Worm (Caenorhabditis elegans) whole organism, mixed stage, embryonic: ENCODE data around the gene T05C1.3.

ENCODE experiments used
- nhr-12 ChIP-seq: fragments of 150-350 bp; optimal IDR thresholded peaks from 2 replicates; lab custom pipeline; 2014; ENCODE audit warnings: missing biosample characterization, missing genetic modification characterization
- nhr-237 ChIP-seq: fragments of 150-350 bp; optimal IDR thresholded peaks from 2 replicates; lab custom pipeline; 2014; ENCODE audit warnings: missing biosample characterization, missing genetic modification characterization
- pha-4 ChIP-seq: fragments of 150-350 bp; optimal IDR thresholded peaks from 2 replicates; lab custom pipeline; 2018; ENCODE audit warnings: missing biosample characterization, missing genetic modification reagents, missing genetic modification characterization
- snpc-4 ChIP-seq: fragments of 150-350 bp; optimal IDR thresholded peaks from 2 replicates; lab custom pipeline; 2014; ENCODE audit warnings: missing biosample characterization, missing genetic modification characterization
- ztf-11 ChIP-seq: fragments of 150-350 bp; optimal IDR thresholded peaks from 2 replicates; lab custom pipeline; 2014; ENCODE audit warnings: missing biosample characterization, missing genetic modification characterization

ce11 chrII:4516291-4516690 lies 27.1 kb upstream of the T05C1.3 start:
- TF ChIP-seq pha-4 (no peak), snpc-4 (tag; lab: Kevin White, UChicago) (no peak), nhr-237 (tag; lab: Kevin White, UChicago) (no peak), nhr-12 (tag; lab: Kevin White, UChicago) (no peak), ztf-11 (no peak)
